Worm (Caenorhabditis elegans) whole organism, early embryonic: ENCODE data around the gene C03A3.9.

Source experiments
- ama-1 ChIP-seq: fragments of 150-350 bp; optimal IDR thresholded peaks from 2 replicates; lab custom pipeline; 2014
- ets-7 ChIP-seq: sonication (generic microtip); optimal IDR thresholded peaks from 2 replicates; lab custom pipeline; 2016; ENCODE audit warnings: missing genotype, missing genetic modification characterization, missing compliant biosample characterization
- flt-1 ChIP-seq: fragments of 200-800 bp; sonication (Bioruptor generic); IDR thresholded peaks from 2 replicates; pipeline ENCODE4 v1.3.6; 2022; ENCODE audit warnings: missing genetic modification characterization, missing compliant biosample characterization
- hmbx-1 ChIP-seq: sonication (generic microtip); optimal IDR thresholded peaks from 2 replicates; lab custom pipeline; 2016; ENCODE audit warnings: mild to moderate bottlenecking, missing genetic modification characterization, missing compliant biosample characterization
- scrt-1 ChIP-seq: fragments of 200-800 bp; sonication (Bioruptor generic); IDR thresholded peaks from 2 replicates; pipeline ENCODE4 v1.3.6; 2022; ENCODE audit warnings: missing genetic modification characterization, missing compliant biosample characterization
- sea-1 ChIP-seq: fragments of 200-800 bp; sonication (Bioruptor generic); conservative IDR thresholded peaks from 2 replicates; pipeline ENCODE4 v1.3.6; 2022; ENCODE audit warnings: missing genetic modification characterization, missing compliant biosample characterization

- no peak for TF ChIP-seq flt-1
- TF ChIP-seq scrt-1 (GFP tag; lab: Robert Waterston, UW): no peak
- no peak for TF ChIP-seq sea-1 (GFP tag; lab: Robert Waterston, UW)
- TF ChIP-seq ama-1: no peak
- no peak for TF ChIP-seq ets-7 (tag; lab: Kevin White, UChicago)
- no peak for TF ChIP-seq hmbx-1 (tag; lab: Kevin White, UChicago)
Observed at ce11 chrX:11289925-11290324, 23.1 kb downstream of the C03A3.9 start.
